Worm (Caenorhabditis elegans) whole organism, mixed stage, embryonic: ENCODE results near the gene Y14H12A.1.
A peak's percentile ranks its signal among the peaks of the same experiment; 100 is the strongest.

Experiments used
- M03D4.4 ChIP-seq: sonication (generic microtip); optimal IDR thresholded peaks from 2 replicates; lab custom pipeline; 2017; ENCODE audit warnings: mild to moderate bottlenecking, missing genetic modification characterization, missing compliant biosample characterization
- blmp-1 ChIP-seq: fragments of 150-350 bp; optimal IDR thresholded peaks from 2 replicates; lab custom pipeline; 2014; ENCODE audit warnings: missing biosample characterization, missing genetic modification characterization
- ceh-39 ChIP-seq: fragments of 150-350 bp; optimal IDR thresholded peaks from 2 replicates; lab custom pipeline; 2014; ENCODE audit warnings: missing biosample characterization, missing genetic modification characterization
- ceh-43 ChIP-seq: fragments of 200-800 bp; sonication (Bioruptor generic); optimal IDR thresholded peaks from 2 replicates; lab custom pipeline; 2018; ENCODE audit warnings: mild to moderate bottlenecking, missing genetic modification characterization, moderate library complexity, missing compliant biosample characterization
- ceh-83 ChIP-seq: fragments of 200-800 bp; sonication (Bioruptor generic); optimal IDR thresholded peaks from 2 replicates; lab custom pipeline; 2018; ENCODE audit warnings: mild to moderate bottlenecking, missing genetic modification characterization, missing compliant biosample characterization
- ces-1 ChIP-seq: fragments of 150-350 bp; optimal IDR thresholded peaks from 2 replicates; lab custom pipeline; 2014; ENCODE audit warnings: missing biosample characterization, missing genetic modification reagents, missing genetic modification characterization
- cnd-1 ChIP-seq: fragments of 200-800 bp; sonication (Bioruptor generic); optimal IDR thresholded peaks from 2 replicates; lab custom pipeline; 2018; ENCODE audit warnings: mild to moderate bottlenecking, missing genetic modification characterization, missing compliant biosample characterization
- drap-1 ChIP-seq: fragments of 200-800 bp; sonication (Bioruptor generic); optimal IDR thresholded peaks from 3 replicates; lab custom pipeline; 2018; ENCODE audit warnings: mild to moderate bottlenecking, missing genetic modification characterization, missing compliant biosample characterization
- elt-3 ChIP-seq: fragments of 150-350 bp; optimal IDR thresholded peaks from 2 replicates; lab custom pipeline; 2014; ENCODE audit warnings: missing biosample characterization, missing genetic modification characterization
- flh-1 ChIP-seq: fragments of 200-800 bp; sonication (Bioruptor generic); optimal IDR thresholded peaks from 2 replicates; lab custom pipeline; 2018; ENCODE audit warnings: mild to moderate bottlenecking, missing genetic modification characterization, moderate library complexity, missing compliant biosample characterization
- ham-2 ChIP-seq: fragments of 200-800 bp; sonication (Bioruptor generic); optimal IDR thresholded peaks from 2 replicates; lab custom pipeline; 2018; ENCODE audit warnings: mild to moderate bottlenecking, missing genetic modification characterization, missing compliant biosample characterization
- hlh-1 ChIP-seq: fragments of 150-350 bp; optimal IDR thresholded peaks from 2 replicates; lab custom pipeline; 2014; ENCODE audit warnings: missing biosample characterization, missing genetic modification reagents, missing genetic modification characterization
- lin-13 ChIP-seq: fragments of 150-350 bp; optimal IDR thresholded peaks from 2 replicates; lab custom pipeline; 2014; ENCODE audit warnings: missing biosample characterization, missing genetic modification characterization
- lin-32 ChIP-seq: fragments of 200-800 bp; sonication (Bioruptor generic); optimal IDR thresholded peaks from 2 replicates; lab custom pipeline; 2018; ENCODE audit warnings: mild to moderate bottlenecking, missing genetic modification characterization, missing compliant biosample characterization
- lsy-2 ChIP-seq: fragments of 150-350 bp; optimal IDR thresholded peaks from 2 replicates; lab custom pipeline; 2014; ENCODE audit warnings: missing biosample characterization, missing genetic modification characterization
- mep-1 ChIP-seq: fragments of 150-350 bp; optimal IDR thresholded peaks from 2 replicates; lab custom pipeline; 2017; ENCODE audit warnings: missing biosample characterization, missing genetic modification reagents, missing genetic modification characterization, inconsistent platforms
- mls-2 ChIP-seq: sonication (generic microtip); optimal IDR thresholded peaks from 2 replicates; lab custom pipeline; 2016; ENCODE audit warnings: mild to moderate bottlenecking, missing genetic modification characterization, moderate library complexity, missing compliant biosample characterization
- nhr-12 ChIP-seq: fragments of 150-350 bp; optimal IDR thresholded peaks from 2 replicates; lab custom pipeline; 2014; ENCODE audit warnings: missing biosample characterization, missing genetic modification characterization
- nhr-2 ChIP-seq: fragments of 150-350 bp; optimal IDR thresholded peaks from 2 replicates; lab custom pipeline; 2014; ENCODE audit warnings: missing biosample characterization, missing genetic modification characterization
- nhr-237 ChIP-seq: fragments of 150-350 bp; optimal IDR thresholded peaks from 2 replicates; lab custom pipeline; 2014; ENCODE audit warnings: missing biosample characterization, missing genetic modification characterization
- pha-4 ChIP-seq: fragments of 150-350 bp; optimal IDR thresholded peaks from 2 replicates; lab custom pipeline; 2018; ENCODE audit warnings: missing biosample characterization, missing genetic modification reagents, missing genetic modification characterization
- sem-2 ChIP-seq: fragments of 200-800 bp; sonication (Bioruptor generic); optimal IDR thresholded peaks from 2 replicates; lab custom pipeline; 2018; ENCODE audit warnings: mild to moderate bottlenecking, missing genetic modification characterization, missing compliant biosample characterization
- sptf-1 ChIP-seq: sonication (generic microtip); optimal IDR thresholded peaks from 2 replicates; lab custom pipeline; 2017; ENCODE audit warnings: mild to moderate bottlenecking, missing genetic modification characterization, moderate library complexity, missing compliant biosample characterization
- unc-120 ChIP-seq: sonication (generic microtip); optimal IDR thresholded peaks from 2 replicates; lab custom pipeline; 2017; ENCODE audit warnings: missing genetic modification characterization, missing compliant biosample characterization; ENCODE audit not compliant: poor library complexity, severe bottlenecking
- unc-39 ChIP-seq: fragments of 150-350 bp; optimal IDR thresholded peaks from 2 replicates; lab custom pipeline; 2014; ENCODE audit warnings: missing biosample characterization, missing genetic modification characterization
- unc-62 ChIP-seq: fragments of 150-350 bp; optimal IDR thresholded peaks from 2 replicates; lab custom pipeline; 2014; ENCODE audit warnings: missing biosample characterization, missing genetic modification reagents, missing genetic modification characterization
- zip-8 ChIP-seq: fragments of 150-350 bp; optimal IDR thresholded peaks from 2 replicates; lab custom pipeline; 2014; ENCODE audit warnings: missing biosample characterization, missing genetic modification characterization
- ztf-11 ChIP-seq: fragments of 150-350 bp; optimal IDR thresholded peaks from 2 replicates; lab custom pipeline; 2014; ENCODE audit warnings: missing biosample characterization, missing genetic modification characterization

Gene Y14H12A.1

DNA sequence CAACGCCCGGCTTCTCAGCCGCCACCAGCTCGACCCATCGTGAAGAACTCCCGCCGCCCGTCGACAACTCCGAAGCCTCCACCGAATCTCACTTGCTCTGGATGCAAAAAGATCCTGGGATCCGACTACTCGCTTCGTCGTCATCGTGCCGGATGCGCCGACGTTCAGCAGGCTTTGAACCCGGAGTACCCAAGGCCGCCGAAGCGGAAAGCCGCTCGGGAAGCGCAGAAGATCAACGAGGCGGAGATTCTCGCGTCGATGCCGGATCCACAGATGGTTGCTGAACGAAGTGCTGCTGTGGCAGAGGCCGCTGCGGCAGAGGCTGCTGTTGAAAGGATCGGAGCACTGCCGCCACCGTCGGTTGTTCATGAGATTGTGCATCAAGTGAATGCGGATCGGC lies 24.2 kb upstream of the Y14H12A.1 start:
- TF ChIP-seq mep-1 (tag; lab: Kevin White, UChicago) (no peak), lin-13 (tag; lab: Kevin White, UChicago) (no peak), ceh-43 (GFP tag; lab: Kevin White, UChicago) (no peak), M03D4.4 (no peak)

- peak; percentile 1 for TF ChIP-seq ces-1 (GFP tag; lab: Kevin White, UChicago)
- no peak for TF ChIP-seq sptf-1
Observed at ce11 chrII:3972153-3972552, 20.8 kb upstream of the Y14H12A.1 start, which contains the start of gene K10G6.9. Gene K10G6.9 (plus strand): TSS chrII:3972262.

- TF ChIP-seq ces-1 (GFP tag; lab: Kevin White, UChicago), result peak; percentile 86
- TF ChIP-seq mep-1 (tag; lab: Kevin White, UChicago), result peak; percentile 10
- TF ChIP-seq cnd-1, result peak; percentile 92
- TF ChIP-seq lin-32, result peak; percentile 99
- no peak for TF ChIP-seq ceh-39
- peak; percentile 14 for TF ChIP-seq unc-62 (GFP tag; lab: Kevin White, UChicago)
- TF ChIP-seq, all 35 proteins: peak for 5
Observed at ce11 chrII:3974953-3975352, 18.0 kb upstream of the Y14H12A.1 start, which contains the start of gene cank-26. Gene cank-26 (minus strand): TSS chrII:3975065.

DNA sequence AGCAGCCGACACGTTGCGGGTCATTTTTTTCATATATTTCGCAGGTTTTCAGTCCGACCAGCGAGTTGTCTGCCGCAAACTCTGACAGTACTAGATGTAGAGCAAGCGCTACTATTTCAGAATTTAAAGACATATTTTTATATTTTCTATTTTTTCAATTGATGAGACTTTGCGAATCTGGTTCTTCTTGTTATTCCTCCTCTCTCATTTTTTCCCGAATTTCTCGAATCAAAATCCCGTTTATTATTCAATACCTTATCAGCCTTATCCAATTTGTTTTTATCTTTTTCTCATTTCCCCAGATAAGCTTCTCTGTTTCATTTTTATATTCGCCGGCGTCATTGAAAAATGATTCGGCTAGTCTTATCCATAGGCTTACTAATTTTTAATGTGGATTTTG lies 17.1 kb upstream of the Y14H12A.1 start, which contains the start of gene dos-2:
dos-2 (plus strand) TSS at position 301 of the 400 bp plus-strand sequence.
- no peak for TF ChIP-seq nhr-2
- TF ChIP-seq ceh-83 (GFP tag; lab: Kevin White, UChicago), result no peak
- TF ChIP-seq unc-120 (tag; lab: Kevin White, UChicago), result no peak

DNA sequence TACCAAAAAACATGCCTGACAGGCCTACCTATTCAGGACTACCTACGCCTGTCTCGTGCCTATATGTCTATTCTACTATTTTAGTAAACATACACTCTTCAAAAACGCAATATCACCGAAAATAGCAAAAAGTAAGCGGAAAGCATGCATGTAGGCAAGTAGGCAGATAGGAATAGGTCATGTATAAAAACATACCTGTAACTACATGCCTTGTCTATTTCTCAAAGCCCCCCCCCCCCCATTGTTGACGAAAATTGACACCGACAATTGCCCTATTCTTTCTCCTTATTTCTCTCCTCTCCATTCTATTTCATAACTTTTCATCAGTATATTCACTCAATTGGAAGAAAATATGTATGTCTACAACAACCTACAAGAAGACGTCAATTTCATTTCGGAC lies 14.8 kb upstream of the Y14H12A.1 start:
- no peak for TF ChIP-seq blmp-1 (tag; lab: Kevin White, UChicago)
- TF ChIP-seq lin-13 (tag; lab: Kevin White, UChicago), result no peak
- no peak for TF ChIP-seq drap-1 (GFP tag; lab: Kevin White, UChicago)
- no peak for TF ChIP-seq ceh-39
- no peak for TF ChIP-seq sptf-1
- TF ChIP-seq nhr-12 (tag; lab: Kevin White, UChicago), result no peak
- no peak for TF ChIP-seq mep-1 (tag; lab: Kevin White, UChicago)
- no peak for TF ChIP-seq unc-39 (tag; lab: Kevin White, UChicago)
- TF ChIP-seq lsy-2, result no peak
- no peak for TF ChIP-seq nhr-2
- no peak for TF ChIP-seq zip-8 (tag; lab: Kevin White, UChicago)
- TF ChIP-seq sem-2, result no peak

- TF ChIP-seq ceh-43 (GFP tag; lab: Kevin White, UChicago) (no peak), mep-1 (tag; lab: Kevin White, UChicago) (no peak), blmp-1 (tag; lab: Kevin White, UChicago) (no peak), unc-62 (GFP tag; lab: Kevin White, UChicago) (no peak), M03D4.4 (no peak), pha-4 (no peak), nhr-2 (no peak), ces-1 (GFP tag; lab: Kevin White, UChicago) (no peak), flh-1 (GFP tag; lab: Kevin White, UChicago) (no peak), hlh-1 (tag; lab: Kevin White, UChicago) (no peak), lin-32 (no peak)
Observed at ce11 chrII:3980373-3980772, 12.6 kb upstream of the Y14H12A.1 start.

- no peak for TF ChIP-seq mep-1 (tag; lab: Kevin White, UChicago)
- TF ChIP-seq nhr-12 (tag; lab: Kevin White, UChicago), result no peak
- TF ChIP-seq zip-8 (tag; lab: Kevin White, UChicago), result no peak
- no peak for TF ChIP-seq elt-3 (tag; lab: Kevin White, UChicago)
- TF ChIP-seq hlh-1 (tag; lab: Kevin White, UChicago), result no peak
- no peak for TF ChIP-seq mls-2 (tag; lab: Kevin White, UChicago)
- TF ChIP-seq nhr-2, result no peak
- TF ChIP-seq ceh-43 (GFP tag; lab: Kevin White, UChicago), result no peak
- no peak for TF ChIP-seq lin-32
- TF ChIP-seq M03D4.4, result no peak
- TF ChIP-seq unc-39 (tag; lab: Kevin White, UChicago), result no peak
- TF ChIP-seq lsy-2, result no peak
- no peak for TF ChIP-seq unc-62 (GFP tag; lab: Kevin White, UChicago)
- TF ChIP-seq nhr-237, result no peak
- TF ChIP-seq drap-1 (GFP tag; lab: Kevin White, UChicago), result no peak
- no peak for TF ChIP-seq ces-1 (GFP tag; lab: Kevin White, UChicago)
- TF ChIP-seq ham-2 (GFP tag; lab: Kevin White, UChicago), result no peak
- TF ChIP-seq cnd-1, result no peak
- TF ChIP-seq ztf-11, result no peak
- TF ChIP-seq flh-1 (GFP tag; lab: Kevin White, UChicago), result no peak
Observed at ce11 chrII:3982313-3982712, 10.7 kb upstream of the Y14H12A.1 start, which contains the start of gene lin-31. Gene lin-31 (plus strand): TSS chrII:3982549.
